Fruit fly (Drosophila melanogaster): ENCODE measurements around the gene Pax.

dm6 chr2L:19439598-19440230 is 13.3 kb upstream of the Pax start:
- peak; percentile 61 for TF ChIP-seq CG17806 (tag; optimal IDR thresholded peaks at IDR 0.05)
- peak; percentile 21 for TF ChIP-seq Ets98B (GFP tag; IDR thresholded peaks at IDR 0.05)
- TF ChIP-seq rn (GFP tag; IDR thresholded peaks at IDR 0.05) = 0 out of 2 replicates have a peak, but pooled peaks have one; percentile 21
- TF ChIP-seq CG15710 (tag; optimal IDR thresholded peaks at IDR 0.05) = peak; percentile 43
- TF ChIP-seq CG13204 (GFP tag; optimal IDR thresholded peaks at IDR 0.05) = no peak
- TF ChIP-seq CG9948 (tag; optimal IDR thresholded peaks at IDR 0.05) = peak; percentile 48
- TF ChIP-seq CG32121 (GFP tag; IDR thresholded peaks at IDR 0.05) = no peak
- no peak for TF ChIP-seq CG10348 (GFP tag; IDR thresholded peaks at IDR 0.05)
- no peak for TF ChIP-seq fd96Ca (GFP tag; IDR thresholded peaks at IDR 0.05)
- peak; percentile 49 for TF ChIP-seq CG34367 (tag; optimal IDR thresholded peaks at IDR 0.05)
- no peak for TF ChIP-seq D1 (tag; optimal IDR thresholded peaks at IDR 0.05)
- TF ChIP-seq Snoo (tag; optimal IDR thresholded peaks at IDR 0.05) = peak; percentile 40
- TF ChIP-seq gl (tag; optimal IDR thresholded peaks at IDR 0.05) = no peak
